Worm (Caenorhabditis elegans) whole organism, L4 larva: ENCODE results near the gene emg-1.

ENCODE experiments used
- D1046.2 ChIP-seq: fragments of 200-800 bp; sonication (Bioruptor generic); IDR thresholded peaks from 2 replicates; pipeline ENCODE4 v1.3.6; 2022; ENCODE audit warnings: missing genetic modification characterization, missing compliant biosample characterization
- F26F4.8 ChIP-seq: fragments of 200-800 bp; sonication (Bioruptor generic); conservative IDR thresholded peaks from 2 replicates; pipeline ENCODE4 v1.3.6; 2022; ENCODE audit warnings: missing genetic modification characterization, missing compliant biosample characterization
- F49E8.2 ChIP-seq: sonication (generic microtip); optimal IDR thresholded peaks from 2 replicates; lab custom pipeline; 2016; ENCODE audit warnings: missing compliant biosample characterization, mild to moderate bottlenecking, missing genetic modification characterization, borderline replicate concordance
- R02D3.7 ChIP-seq: fragments of 150-350 bp; sonication (generic microtip); optimal IDR thresholded peaks from 3 replicates; lab custom pipeline; 2014; ENCODE audit warnings: missing biosample characterization, missing genetic modification characterization
- Y48G9A.11 ChIP-seq: fragments of 200-800 bp; sonication (Bioruptor generic); IDR thresholded peaks from 2 replicates; pipeline ENCODE4 v1.3.6; 2022; ENCODE audit warnings: missing genetic modification reagents, missing genetic modification characterization, missing compliant biosample characterization
- Y75B8A.6 ChIP-seq: fragments of 200-800 bp; sonication (Bioruptor generic); IDR thresholded peaks from 2 replicates; pipeline ENCODE4 v1.3.6; 2022; ENCODE audit warnings: missing genetic modification reagents, missing genetic modification characterization, missing compliant biosample characterization
- aha-1 ChIP-seq: fragments of 150-350 bp; peaks from one replicate; lab custom pipeline; 2014; ENCODE audit warnings: missing biosample characterization, missing genetic modification characterization
- ama-1 ChIP-seq: fragments of 150-350 bp; optimal IDR thresholded peaks from 2 replicates; lab custom pipeline; 2014; ENCODE audit warnings: inconsistent platforms, mixed read lengths
- arid-1 ChIP-seq: fragments of 200-800 bp; sonication (Bioruptor generic); conservative IDR thresholded peaks from 2 replicates; pipeline ENCODE4 v1.3.6; 2022; ENCODE audit warnings: missing genetic modification reagents, missing genetic modification characterization, missing compliant biosample characterization
- attf-4 ChIP-seq: sonication (generic microtip); optimal IDR thresholded peaks from 3 replicates; lab custom pipeline; 2017; ENCODE audit warnings: missing biosample characterization, missing genetic modification characterization
- ceh-44 ChIP-seq: fragments of 200-800 bp; sonication (Bioruptor generic); IDR thresholded peaks from 2 replicates; pipeline ENCODE4 v1.3.6; 2022; ENCODE audit warnings: missing genetic modification reagents, missing genetic modification characterization, missing compliant biosample characterization
- cey-2 ChIP-seq: sonication (generic microtip); optimal IDR thresholded peaks from 3 replicates; lab custom pipeline; 2017; ENCODE audit warnings: missing genetic modification characterization, mild to moderate bottlenecking, missing compliant biosample characterization, antibody characterized with exemption, borderline replicate concordance; ENCODE audit not compliant: insufficient read depth
- daf-19 ChIP-seq: fragments of 200-800 bp; sonication (Bioruptor generic); conservative IDR thresholded peaks from 2 replicates; pipeline ENCODE4 v1.3.6; 2022; ENCODE audit warnings: missing genetic modification characterization, missing compliant biosample characterization
- daf-8 ChIP-seq: fragments of 200-800 bp; sonication (Bioruptor generic); IDR thresholded peaks from 2 replicates; pipeline ENCODE4 v1.3.6; 2022; ENCODE audit warnings: missing genetic modification characterization, missing compliant biosample characterization
- dmd-8 ChIP-seq: fragments of 200-800 bp; sonication (Bioruptor generic); IDR thresholded peaks from 2 replicates; pipeline ENCODE4 v1.3.6; 2022; ENCODE audit warnings: missing genetic modification characterization, missing compliant biosample characterization
- dpl-1 ChIP-seq: fragments of 150-350 bp; optimal IDR thresholded peaks from 2 replicates; lab custom pipeline; 2014; ENCODE audit warnings: missing biosample characterization, missing genetic modification reagents, missing genetic modification characterization
- dve-1 ChIP-seq: sonication (generic microtip); optimal IDR thresholded peaks from 2 replicates; lab custom pipeline; 2017; ENCODE audit warnings: antibody characterized with exemption, mild to moderate bottlenecking, missing genetic modification characterization, missing compliant biosample characterization; ENCODE audit not compliant: insufficient read depth
- egl-27 ChIP-seq: sonication (generic microtip); optimal IDR thresholded peaks from 3 replicates; lab custom pipeline; 2017; ENCODE audit warnings: missing biosample characterization, missing genetic modification reagents, missing genetic modification characterization
- gei-8 ChIP-seq: fragments of 200-800 bp; sonication (Bioruptor generic); optimal IDR thresholded peaks from 2 replicates; lab custom pipeline; 2018; ENCODE audit warnings: mild to moderate bottlenecking, missing genetic modification characterization, missing compliant biosample characterization
- hlh-11 ChIP-seq: fragments of 200-800 bp; sonication (Bioruptor generic); optimal IDR thresholded peaks from 2 replicates; lab custom pipeline; 2018; ENCODE audit warnings: mild to moderate bottlenecking, missing genetic modification characterization, missing compliant biosample characterization
- jun-1 ChIP-seq: fragments of 150-350 bp; optimal IDR thresholded peaks from 2 replicates; lab custom pipeline; 2014; ENCODE audit warnings: missing biosample characterization, missing genetic modification reagents, missing genetic modification characterization
- lin-15B ChIP-seq: fragments of 150-350 bp; sonication (generic microtip); optimal IDR thresholded peaks from 3 replicates; lab custom pipeline; 2014; ENCODE audit warnings: missing biosample characterization, missing genetic modification characterization
- lin-29 ChIP-seq: fragments of 200-800 bp; sonication (Bioruptor generic); IDR thresholded peaks from 2 replicates; pipeline ENCODE4 v1.3.6; 2022; ENCODE audit warnings: missing genetic modification reagents, missing genetic modification characterization, missing compliant biosample characterization
- lin-39 ChIP-seq: fragments of 150-350 bp; optimal IDR thresholded peaks from 2 replicates; lab custom pipeline; 2014; ENCODE audit warnings: missing biosample characterization, missing genetic modification reagents, missing genetic modification characterization
- mdl-1 ChIP-seq, 2 experiments: fragments of 150-350 bp in 1 of 2; sonication (generic microtip) in 1 of 2; optimal IDR thresholded peaks; 2 replicates each; lab custom pipeline; 2014 to 2017; ENCODE audit warnings: missing biosample characterization in 2 of 2, missing genetic modification characterization in 2 of 2
- mdt-29 ChIP-seq: fragments of 200-800 bp; sonication (Bioruptor generic); IDR thresholded peaks from 2 replicates; pipeline ENCODE4 v1.3.6; 2022; ENCODE audit warnings: missing genetic modification reagents, missing genetic modification characterization, missing compliant biosample characterization
- mes-2 ChIP-seq: sonication (generic microtip); optimal IDR thresholded peaks from 2 replicates; lab custom pipeline; 2016; ENCODE audit warnings: missing genotype, mild to moderate bottlenecking, missing genetic modification characterization, missing compliant biosample characterization; ENCODE audit not compliant: poor library complexity, severe bottlenecking
- mxl-2 ChIP-seq: fragments of 200-800 bp; sonication (Bioruptor generic); conservative IDR thresholded peaks from 2 replicates; pipeline ENCODE4 v1.3.6; 2022; ENCODE audit warnings: missing genetic modification reagents, missing genetic modification characterization, missing compliant biosample characterization
- nhr-25 ChIP-seq: sonication (generic microtip); optimal IDR thresholded peaks from 2 replicates; lab custom pipeline; 2017; ENCODE audit warnings: missing genetic modification characterization, mild to moderate bottlenecking, missing compliant biosample characterization, antibody characterized with exemption, moderate library complexity, borderline replicate concordance; ENCODE audit not compliant: insufficient read depth
- nhr-41 ChIP-seq: fragments of 200-800 bp; sonication (Bioruptor generic); IDR thresholded peaks from 2 replicates; pipeline ENCODE4 v1.3.6; 2022; ENCODE audit warnings: missing genetic modification reagents, missing genetic modification characterization, missing compliant biosample characterization
- nhr-42 ChIP-seq: fragments of 200-800 bp; sonication (Bioruptor generic); IDR thresholded peaks from 2 replicates; pipeline ENCODE4 v1.3.6; 2022; ENCODE audit warnings: missing genetic modification characterization, missing compliant biosample characterization
- nhr-6 ChIP-seq: fragments of 150-350 bp; optimal IDR thresholded peaks from 2 replicates; lab custom pipeline; 2014; ENCODE audit warnings: missing biosample characterization, missing genetic modification characterization
- pha-4 ChIP-seq, 2 experiments: fragments of 150-350 bp in 1 of 2; fragments of 200-800 bp in 1 of 2; sonication (Bioruptor generic) in 1 of 2; IDR thresholded peaks in 1 of 2; optimal IDR thresholded peaks in 1 of 2; 2 replicates each; pipeline versions ENCODE4 v1.3.6 to Lab custom; 2014 to 2022; ENCODE audit warnings: missing genetic modification characterization in 2 of 2, missing genetic modification reagents in 2 of 2, missing biosample characterization in 1 of 2, missing compliant biosample characterization in 1 of 2
- pqm-1 ChIP-seq: sonication (generic microtip); optimal IDR thresholded peaks from 2 replicates; lab custom pipeline; 2017; ENCODE audit warnings: missing biosample characterization, missing genetic modification characterization
- saeg-2 ChIP-seq: fragments of 200-800 bp; sonication (Bioruptor generic); IDR thresholded peaks from 2 replicates; pipeline ENCODE4 v1.3.6; 2022; ENCODE audit warnings: missing genetic modification reagents, missing genetic modification characterization, missing compliant biosample characterization
- sdz-12 ChIP-seq: fragments of 200-800 bp; sonication (Bioruptor generic); optimal IDR thresholded peaks from 2 replicates; lab custom pipeline; 2018; ENCODE audit warnings: mild to moderate bottlenecking, missing genetic modification characterization, missing compliant biosample characterization
- skn-1 ChIP-seq: fragments of 150-350 bp; optimal IDR thresholded peaks from 2 replicates; lab custom pipeline; 2014; ENCODE audit warnings: missing biosample characterization, missing genetic modification characterization
- snpc-1.2 ChIP-seq: fragments of 200-800 bp; sonication (Bioruptor generic); IDR thresholded peaks from 2 replicates; pipeline ENCODE4 v1.3.6; 2022; ENCODE audit warnings: missing genetic modification reagents, missing genetic modification characterization, missing compliant biosample characterization
- snpc-4 ChIP-seq: fragments of 150-350 bp; optimal IDR thresholded peaks from 2 replicates; lab custom pipeline; 2014; ENCODE audit warnings: missing biosample characterization, missing genetic modification characterization
- spr-1 ChIP-seq: sonication (generic microtip); optimal IDR thresholded peaks from 2 replicates; lab custom pipeline; 2016; ENCODE audit warnings: mild to moderate bottlenecking, missing genetic modification characterization, missing compliant biosample characterization
- unc-62 ChIP-seq, 3 experiments: fragments of 150-350 bp in 1 of 3; sonication (generic microtip); optimal IDR thresholded peaks in 2 of 3; peaks in 1 of 3; 1 replicate in 1 of 3; 2 replicates in 2 of 3; lab custom pipeline; 2014 to 2017; ENCODE audit warnings: missing biosample characterization in 3 of 3, missing genetic modification characterization in 3 of 3, missing genetic modification reagents in 3 of 3, missing genotype in 1 of 3
- vab-7 ChIP-seq: fragments of 200-800 bp; sonication (Bioruptor generic); IDR thresholded peaks from 2 replicates; pipeline ENCODE4 v1.3.6; 2022; ENCODE audit warnings: missing genetic modification reagents, missing genetic modification characterization, missing compliant biosample characterization
- zip-2 ChIP-seq: fragments of 150-350 bp; optimal IDR thresholded peaks from 2 replicates; lab custom pipeline; 2014; ENCODE audit warnings: missing biosample characterization, missing genetic modification characterization
- ztf-11 ChIP-seq: fragments of 150-350 bp; optimal IDR thresholded peaks from 2 replicates; lab custom pipeline; 2014; ENCODE audit warnings: missing biosample characterization, missing genetic modification characterization

The emg-1 gene

DNA sequence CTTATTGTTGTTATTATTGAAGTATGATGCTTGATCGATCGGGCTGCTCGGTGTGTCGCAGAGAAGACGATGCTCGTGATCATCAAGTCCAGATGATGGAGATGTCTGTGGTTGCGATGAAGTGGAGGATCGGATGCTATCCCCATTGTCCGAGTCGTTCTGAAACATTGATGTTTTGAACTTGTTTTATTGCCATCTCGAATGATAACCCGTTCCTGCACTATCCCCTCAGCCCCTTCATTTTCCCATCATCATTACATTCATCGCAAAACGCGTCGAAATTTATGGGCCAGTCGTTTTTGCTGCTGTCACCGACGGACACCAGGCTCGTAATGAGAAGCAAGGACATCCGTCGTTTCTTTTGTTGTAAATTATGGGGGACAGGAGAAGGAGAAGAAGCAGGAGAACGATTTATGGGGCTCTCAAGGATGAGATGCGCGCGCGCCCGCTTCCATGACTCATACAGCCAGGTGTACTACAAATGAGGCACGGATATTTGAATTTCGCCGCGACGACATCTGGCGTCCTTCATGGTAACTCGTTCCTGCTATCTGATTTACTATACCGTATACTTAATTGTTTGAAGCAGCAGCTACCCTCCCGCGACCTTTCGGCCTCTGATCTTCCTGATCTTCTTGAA, 17.3 kb upstream of the emg-1 start:
- TF ChIP-seq ama-1 (no peak), unc-62 (GFP tag; optimal IDR thresholded peaks at IDR 0.05 in 1 of 2; lab: Kevin White, UChicago) (peak in 1 of 2 experiments; percentile 72), unc-62 (tag; optimal IDR thresholded peaks at IDR 0.05; lab: Kevin White, UChicago) (no peak), nhr-25 (no peak), pha-4 (GFP tag; IDR thresholded peaks at IDR 0.05; lab: Robert Waterston, UW) (no peak), pha-4 (tag; optimal IDR thresholded peaks at IDR 0.05; lab: Kevin White, UChicago) (no peak), saeg-2 (no peak), jun-1 (tag; lab: Kevin White, UChicago) (no peak), snpc-4 (tag; lab: Kevin White, UChicago) (no peak), skn-1 (tag; lab: Kevin White, UChicago) (no peak), dpl-1 (GFP tag; lab: Kevin White, UChicago) (no peak), aha-1 (tag; lab: Kevin White, UChicago) (peak; percentile 53), spr-1 (tag; lab: Kevin White, UChicago) (no peak), vab-7 (no peak), lin-29 (GFP tag; lab: Robert Waterston, UW) (no peak)

ce11 chrIII:10632590-10633402, 16.5 kb upstream of the emg-1 start, which contains the start of gene Y39A1A.10:
Gene Y39A1A.10 (plus strand): TSS chrIII:10632728.
- TF ChIP-seq lin-39 (no peak), cey-2 (tag; lab: Kevin White, UChicago) (no peak), F26F4.8 (no peak), gei-8 (GFP tag; lab: Kevin White, UChicago) (no peak), ztf-11 (tag; lab: Kevin White, UChicago) (no peak), mdl-1 (tag; optimal IDR thresholded peaks at IDR 0.05; lab: Kevin White, UChicago) (peak; percentile 73 to 85), daf-8 (GFP tag; lab: Robert Waterston, UW) (no peak), nhr-41 (GFP tag; lab: Robert Waterston, UW) (no peak), zip-2 (tag; lab: Kevin White, UChicago) (no peak), hlh-11 (tag; lab: Kevin White, UChicago) (peak; percentile 70), dve-1 (peak; percentile 24), mdt-29 (GFP tag; lab: Robert Waterston, UW) (no peak), arid-1 (0 out of 2 replicates have a peak, but pooled peaks have one; percentile 9), pqm-1 (no peak), R02D3.7 (tag; lab: Kevin White, UChicago) (no peak), skn-1 (tag; lab: Kevin White, UChicago) (no peak), dpl-1 (GFP tag; lab: Kevin White, UChicago) (no peak), nhr-25 (peak; percentile 80), attf-4 (no peak), mxl-2 (GFP tag; lab: Robert Waterston, UW) (no peak), dmd-8 (GFP tag; lab: Robert Waterston, UW) (no peak), unc-62 (GFP tag; optimal IDR thresholded peaks at IDR 0.05 in 1 of 2; lab: Kevin White, UChicago) (no peak), unc-62 (tag; optimal IDR thresholded peaks at IDR 0.05; lab: Kevin White, UChicago) (no peak), egl-27 (no peak), nhr-42 (no peak), lin-29 (GFP tag; lab: Robert Waterston, UW) (no peak), jun-1 (tag; lab: Kevin White, UChicago) (no peak), D1046.2 (no peak), F49E8.2 (tag; lab: Kevin White, UChicago) (no peak), aha-1 (tag; lab: Kevin White, UChicago) (peak; percentile 96), Y48G9A.11 (GFP tag; lab: Robert Waterston, UW) (no peak), ceh-44 (GFP tag; lab: Robert Waterston, UW) (no peak), snpc-4 (tag; lab: Kevin White, UChicago) (no peak), snpc-1.2 (GFP tag; lab: Robert Waterston, UW) (no peak), sdz-12 (GFP tag; lab: Kevin White, UChicago) (no peak), lin-15B (tag; lab: Kevin White, UChicago) (no peak), mes-2 (tag; lab: Kevin White, UChicago) (peak; percentile 51), Y75B8A.6 (GFP tag; lab: Robert Waterston, UW) (no peak), daf-19 (GFP tag; lab: Robert Waterston, UW) (no peak), vab-7 (no peak), nhr-6 (peak; percentile 1)
